Worm (Caenorhabditis elegans) whole organism, L2 larva: ENCODE measurements around the gene srh-10.
A peak's percentile ranks its signal among the peaks of the same experiment; 100 is the strongest.

Experiments used
- C34F6.9 ChIP-seq: fragments of 150-350 bp; optimal IDR thresholded peaks from 2 replicates; lab custom pipeline; 2014; ENCODE audit warnings: missing biosample characterization, missing genetic modification characterization
- Y55F3AM.14 ChIP-seq: fragments of 200-800 bp; sonication (Bioruptor generic); optimal IDR thresholded peaks from 2 replicates; lab custom pipeline; 2018; ENCODE audit warnings: mild to moderate bottlenecking, missing genetic modification characterization, missing compliant biosample characterization
- ZK546.5 ChIP-seq: sonication (generic microtip); optimal IDR thresholded peaks from 2 replicates; lab custom pipeline; 2017; ENCODE audit warnings: missing biosample characterization, missing genetic modification characterization
- alr-1 ChIP-seq: fragments of 150-350 bp; optimal IDR thresholded peaks from 2 replicates; lab custom pipeline; 2014; ENCODE audit warnings: missing biosample characterization, missing genetic modification characterization
- aly-2 ChIP-seq: fragments of 150-350 bp; optimal IDR thresholded peaks from 2 replicates; lab custom pipeline; 2014; ENCODE audit warnings: missing biosample characterization, missing genetic modification characterization
- ama-1 ChIP-seq: fragments of 150-350 bp; optimal IDR thresholded peaks from 2 replicates; lab custom pipeline; 2018; ENCODE audit warnings: inconsistent platforms
- blmp-1 ChIP-seq: sonication (generic microtip); optimal IDR thresholded peaks from 2 replicates; lab custom pipeline; 2017; ENCODE audit warnings: missing genetic modification characterization, mild to moderate bottlenecking, missing compliant biosample characterization, antibody characterized with exemption, moderate library complexity; ENCODE audit not compliant: insufficient read depth
- ceh-16 ChIP-seq: fragments of 150-350 bp; optimal IDR thresholded peaks from 2 replicates; lab custom pipeline; 2014; ENCODE audit warnings: missing biosample characterization, missing genetic modification characterization
- ceh-82 ChIP-seq: fragments of 150-350 bp; optimal IDR thresholded peaks from 2 replicates; lab custom pipeline; 2014; ENCODE audit warnings: missing biosample characterization, missing genetic modification characterization
- crh-2 ChIP-seq: sonication (generic microtip); optimal IDR thresholded peaks from 2 replicates; lab custom pipeline; 2017; ENCODE audit warnings: missing biosample characterization, missing genetic modification characterization
- dmd-4 ChIP-seq: sonication (generic microtip); optimal IDR thresholded peaks from 2 replicates; lab custom pipeline; 2017; ENCODE audit warnings: missing biosample characterization, missing genetic modification characterization
- egl-27 ChIP-seq: sonication (generic microtip); optimal IDR thresholded peaks from 3 replicates; lab custom pipeline; 2017; ENCODE audit warnings: missing biosample characterization, missing genetic modification reagents, missing genetic modification characterization
- elt-1 ChIP-seq: fragments of 150-350 bp; optimal IDR thresholded peaks from 2 replicates; lab custom pipeline; 2014; ENCODE audit warnings: missing biosample characterization, missing genetic modification characterization
- elt-3 ChIP-seq: sonication (generic microtip); optimal IDR thresholded peaks from 2 replicates; lab custom pipeline; 2017; ENCODE audit warnings: missing biosample characterization, missing genetic modification characterization
- fos-1 ChIP-seq: fragments of 150-350 bp; optimal IDR thresholded peaks from 2 replicates; lab custom pipeline; 2014; ENCODE audit warnings: missing biosample characterization, missing genetic modification characterization
- lin-13 ChIP-seq: fragments of 150-350 bp; optimal IDR thresholded peaks from 2 replicates; lab custom pipeline; 2014; ENCODE audit warnings: missing biosample characterization, missing genetic modification reagents, missing genetic modification characterization
- lin-39 ChIP-seq: fragments of 150-350 bp; optimal IDR thresholded peaks from 2 replicates; lab custom pipeline; 2014; ENCODE audit warnings: missing biosample characterization, missing genetic modification reagents, missing genetic modification characterization
- lsy-2 ChIP-seq, 2 experiments: fragments of 150-350 bp in 1 of 2; sonication (generic microtip) in 1 of 2; optimal IDR thresholded peaks; 2 replicates each; lab custom pipeline; 2014 to 2017; ENCODE audit warnings: missing biosample characterization in 2 of 2, missing genetic modification characterization in 2 of 2
- mab-5 ChIP-seq: fragments of 150-350 bp; optimal IDR thresholded peaks from 2 replicates; lab custom pipeline; 2014; ENCODE audit warnings: missing biosample characterization, missing genetic modification characterization
- mbf-1 ChIP-seq: sonication (generic microtip); optimal IDR thresholded peaks from 2 replicates; lab custom pipeline; 2017; ENCODE audit warnings: missing biosample characterization, missing genetic modification characterization
- mdl-1 ChIP-seq, 2 experiments: fragments of 150-350 bp in 1 of 2; sonication (generic microtip) in 1 of 2; optimal IDR thresholded peaks; 2 replicates each; lab custom pipeline; 2017; ENCODE audit warnings: missing biosample characterization in 2 of 2, missing genetic modification characterization in 2 of 2
- nhr-10 ChIP-seq: sonication (generic microtip); optimal IDR thresholded peaks from 2 replicates; lab custom pipeline; 2017; ENCODE audit warnings: missing biosample characterization, missing genetic modification characterization
- nhr-11 ChIP-seq: fragments of 150-350 bp; optimal IDR thresholded peaks from 2 replicates; lab custom pipeline; 2014; ENCODE audit warnings: missing biosample characterization, missing genetic modification characterization
- nhr-12 ChIP-seq: fragments of 150-350 bp; optimal IDR thresholded peaks from 2 replicates; lab custom pipeline; 2014; ENCODE audit warnings: missing biosample characterization, missing genetic modification characterization
- nhr-21 ChIP-seq: fragments of 150-350 bp; optimal IDR thresholded peaks from 2 replicates; lab custom pipeline; 2014; ENCODE audit warnings: missing biosample characterization, missing genetic modification characterization
- nhr-237 ChIP-seq: fragments of 150-350 bp; optimal IDR thresholded peaks from 2 replicates; lab custom pipeline; 2014; ENCODE audit warnings: missing biosample characterization, missing genetic modification characterization
- nhr-25 ChIP-seq: fragments of 150-350 bp; sonication (generic microtip); optimal IDR thresholded peaks from 3 replicates; lab custom pipeline; 2014; ENCODE audit warnings: missing biosample characterization, missing genetic modification characterization
- nhr-6 ChIP-seq: fragments of 150-350 bp; optimal IDR thresholded peaks from 2 replicates; lab custom pipeline; 2014; ENCODE audit warnings: missing biosample characterization, missing genetic modification characterization
- skn-1 ChIP-seq: sonication (generic microtip); optimal IDR thresholded peaks from 2 replicates; lab custom pipeline; 2017; ENCODE audit warnings: missing biosample characterization, missing genetic modification characterization
- sma-3 ChIP-seq: sonication (generic microtip); optimal IDR thresholded peaks from 2 replicates; lab custom pipeline; 2016; ENCODE audit warnings: missing genetic modification reagents, missing genetic modification characterization, missing compliant biosample characterization
- sma-9 ChIP-seq, 2 experiments: fragments of 150-350 bp in 1 of 2; sonication (generic microtip) in 1 of 2; optimal IDR thresholded peaks; 2 replicates each; lab custom pipeline; 2014 to 2016; ENCODE audit warnings: missing genetic modification characterization in 2 of 2, mild to moderate bottlenecking in 1 of 2, missing biosample characterization in 1 of 2, missing compliant biosample characterization in 1 of 2, missing genetic modification reagents in 1 of 2, moderate library complexity in 1 of 2
- snpc-4 ChIP-seq: fragments of 150-350 bp; optimal IDR thresholded peaks from 2 replicates; lab custom pipeline; 2014; ENCODE audit warnings: missing biosample characterization, missing genetic modification characterization
- unc-39 ChIP-seq: fragments of 150-350 bp; optimal IDR thresholded peaks from 2 replicates; lab custom pipeline; 2014; ENCODE audit warnings: missing biosample characterization, missing genetic modification characterization
- unc-55 ChIP-seq: fragments of 150-350 bp; sonication (generic microtip); optimal IDR thresholded peaks from 3 replicates; lab custom pipeline; 2014; ENCODE audit warnings: missing biosample characterization, missing genetic modification reagents, missing genetic modification characterization
- unc-62 ChIP-seq: fragments of 150-350 bp; optimal IDR thresholded peaks from 2 replicates; lab custom pipeline; 2014; ENCODE audit warnings: missing biosample characterization, missing genetic modification reagents, missing genetic modification characterization
- zag-1 ChIP-seq: fragments of 150-350 bp; optimal IDR thresholded peaks from 2 replicates; lab custom pipeline; 2014; ENCODE audit warnings: missing biosample characterization, missing genetic modification characterization
- ztf-1 ChIP-seq: fragments of 200-800 bp; sonication (Bioruptor generic); conservative IDR thresholded peaks from 2 replicates; pipeline ENCODE4 v1.3.6; 2022; ENCODE audit warnings: missing genetic modification characterization, missing compliant biosample characterization
- ztf-4 ChIP-seq: fragments of 150-350 bp; optimal IDR thresholded peaks from 2 replicates; lab custom pipeline; 2014; ENCODE audit warnings: missing biosample characterization, missing genetic modification characterization

The srh-10 gene

ce11 chrV:6107474-6107873, 40.5 kb upstream of the srh-10 start, which contains the start of gene cwf-19L1 (continued):
- TF ChIP-seq dmd-4 = no peak
- peak; percentile 3 for TF ChIP-seq unc-62 (GFP tag; lab: Kevin White, UChicago)
- no peak for TF ChIP-seq blmp-1 (tag; lab: Kevin White, UChicago)
- TF ChIP-seq aly-2 (tag; lab: Kevin White, UChicago) = no peak
- no peak for TF ChIP-seq lin-39
- TF ChIP-seq ztf-4 (tag; lab: Kevin White, UChicago) = no peak
- peak; percentile 13 to 77 for TF ChIP-seq lsy-2 (tag; optimal IDR thresholded peaks at IDR 0.05; lab: Kevin White, UChicago)
- no peak for TF ChIP-seq ZK546.5 (tag; lab: Kevin White, UChicago)
- TF ChIP-seq ceh-82 (tag; lab: Kevin White, UChicago) = no peak
- peak; percentile 35 for TF ChIP-seq lin-13 (GFP tag; lab: Kevin White, UChicago)
- TF ChIP-seq unc-39 = no peak
- TF ChIP-seq nhr-25 (tag; lab: Kevin White, UChicago) = peak; percentile 53
- peak; percentile 84 for TF ChIP-seq sma-9 (GFP tag; optimal IDR thresholded peaks at IDR 0.05; lab: Kevin White, UChicago)
- no peak for TF ChIP-seq sma-9 (tag; optimal IDR thresholded peaks at IDR 0.05; lab: Kevin White, UChicago)
- no peak for TF ChIP-seq nhr-11 (tag; lab: Kevin White, UChicago)
- no peak for TF ChIP-seq nhr-6 (tag; lab: Kevin White, UChicago)
- no peak for TF ChIP-seq mdl-1 (tag; optimal IDR thresholded peaks at IDR 0.05; lab: Kevin White, UChicago)
- peak; percentile 35 for TF ChIP-seq sma-3
- TF ChIP-seq snpc-4 (tag; lab: Kevin White, UChicago) = peak; percentile 24
- TF ChIP-seq, all 48 proteins: peak for 19

- peak; percentile 98 for TF ChIP-seq blmp-1 (tag; lab: Kevin White, UChicago)
- TF ChIP-seq crh-2 (tag; lab: Kevin White, UChicago) = no peak
- TF ChIP-seq Y55F3AM.14 (GFP tag; lab: Kevin White, UChicago) = no peak
Measured at ce11 chrV:6105374-6105773, 38.4 kb upstream of the srh-10 start, which contains the start of gene atf-8. Gene atf-8 (plus strand): TSS chrV:6105607.

ce11 chrV:6103429-6103828, 36.5 kb upstream of the srh-10 start, which contains the start of gene Y38A10A.11:
Gene Y38A10A.11 (minus strand): TSS chrV:6103529.
- TF ChIP-seq C34F6.9 (tag; lab: Kevin White, UChicago) (no peak), nhr-11 (tag; lab: Kevin White, UChicago) (no peak), dmd-4 (no peak), blmp-1 (tag; lab: Kevin White, UChicago) (no peak), sma-9 (GFP tag; optimal IDR thresholded peaks at IDR 0.05; lab: Kevin White, UChicago) (no peak), sma-9 (tag; optimal IDR thresholded peaks at IDR 0.05; lab: Kevin White, UChicago) (no peak), mbf-1 (tag; lab: Kevin White, UChicago) (no peak), alr-1 (no peak), aly-2 (tag; lab: Kevin White, UChicago) (no peak)

- TF ChIP-seq ama-1 (lab: Kevin White, UChicago) (no peak), elt-1 (tag; lab: Kevin White, UChicago) (no peak), unc-55 (GFP tag; lab: Kevin White, UChicago) (no peak), lin-39 (no peak), nhr-10 (tag; lab: Kevin White, UChicago) (no peak), nhr-12 (no peak), lsy-2 (tag; optimal IDR thresholded peaks at IDR 0.05; lab: Kevin White, UChicago) (peak in 1 of 2 experiments; percentile 39), zag-1 (tag; lab: Kevin White, UChicago) (no peak), fos-1 (tag; lab: Kevin White, UChicago) (peak; percentile 43), aly-2 (tag; lab: Kevin White, UChicago) (no peak), mab-5 (tag; lab: Kevin White, UChicago) (no peak), egl-27 (no peak)
Measured at ce11 chrV:6101243-6101898, 34.4 kb upstream of the srh-10 start.

DNA sequence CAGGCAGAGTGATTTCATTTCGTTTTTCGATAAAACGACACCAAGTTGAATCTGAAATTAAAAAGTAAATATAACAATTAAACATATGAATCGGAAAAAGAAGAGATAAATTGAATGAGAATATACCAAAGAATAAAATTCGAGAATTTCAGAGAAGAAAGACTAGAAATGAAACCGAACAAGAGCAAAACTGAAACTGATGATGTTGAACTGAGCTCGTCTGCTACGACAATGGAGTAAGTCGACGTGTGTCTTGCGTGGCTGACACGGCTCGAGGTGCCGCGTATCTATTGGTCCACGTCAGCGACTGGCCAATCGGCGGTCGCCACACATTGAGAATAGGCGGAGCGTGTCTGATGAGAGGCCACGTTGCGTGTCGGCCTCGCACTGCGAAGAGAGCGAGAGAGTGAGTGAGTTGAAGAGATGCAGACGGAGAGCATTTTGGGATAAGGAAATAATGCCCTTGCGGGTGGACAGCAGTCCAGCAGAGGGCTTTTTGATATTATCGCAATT, 33.6 kb upstream of the srh-10 start, which contains the start of gene crt-1:
Gene crt-1 (minus strand): TSS at position 51 of the 513 bp plus-strand sequence.
- TF ChIP-seq nhr-25 (tag; lab: Kevin White, UChicago) (peak; percentile 76), elt-1 (tag; lab: Kevin White, UChicago) (no peak), egl-27 (peak; percentile 73), aly-2 (tag; lab: Kevin White, UChicago) (no peak), nhr-21 (tag; lab: Kevin White, UChicago) (peak; percentile 88), lin-39 (no peak), Y55F3AM.14 (GFP tag; lab: Kevin White, UChicago) (peak; percentile 78), mbf-1 (tag; lab: Kevin White, UChicago) (no peak), alr-1 (no peak), skn-1 (tag; lab: Kevin White, UChicago) (peak; percentile 61), nhr-6 (tag; lab: Kevin White, UChicago) (peak; percentile 37), nhr-11 (tag; lab: Kevin White, UChicago) (no peak), blmp-1 (tag; lab: Kevin White, UChicago) (no peak), nhr-237 (tag; lab: Kevin White, UChicago) (no peak), ZK546.5 (tag; lab: Kevin White, UChicago) (no peak), nhr-10 (tag; lab: Kevin White, UChicago) (peak; percentile 46), lin-13 (GFP tag; lab: Kevin White, UChicago) (peak; percentile 95), sma-9 (GFP tag; optimal IDR thresholded peaks at IDR 0.05; lab: Kevin White, UChicago) (peak; percentile 77), sma-9 (tag; optimal IDR thresholded peaks at IDR 0.05; lab: Kevin White, UChicago) (no peak), mab-5 (tag; lab: Kevin White, UChicago) (peak; percentile 90), zag-1 (tag; lab: Kevin White, UChicago) (peak; percentile 60), ceh-16 (peak; percentile 67), unc-39 (no peak), lsy-2 (tag; optimal IDR thresholded peaks at IDR 0.05; lab: Kevin White, UChicago) (peak; percentile 89 to 95), elt-3 (tag; lab: Kevin White, UChicago) (no peak), snpc-4 (tag; lab: Kevin White, UChicago) (peak; percentile 57), dmd-4 (no peak), ztf-1 (GFP tag; lab: Robert Waterston, UW) (no peak)
